Fruit fly (Drosophila melanogaster) whole organism, pupa: Measurements from ENCODE around the gene mRpL14.

ENCODE experiments used
- EcR ChIP-seq: fragments of 200-800 bp; sonication (Bioruptor generic); optimal IDR thresholded peaks from 3 replicates; lab custom pipeline; 2019; ENCODE audit warnings: missing biosample characterization, missing genetic modification characterization, mild to moderate bottlenecking, moderate library complexity, missing genetic modification reagents
- Ets98B ChIP-seq: fragments of 200-800 bp; sonication (Bioruptor generic); IDR thresholded peaks from 2 replicates; pipeline ENCODE4 v1.3.6; 2022; ENCODE audit warnings: missing biosample characterization, missing genetic modification characterization
- Pif1A ChIP-seq: fragments of 200-800 bp; sonication (Bioruptor generic); optimal IDR thresholded peaks from 3 replicates; lab custom pipeline; 2016; ENCODE audit warnings: missing biosample characterization, missing genetic modification characterization

dm6 chrX:2302875-2303274 lies 41.6 kb downstream of the mRpL14 start:
- TF ChIP-seq EcR (no peak), Ets98B (no peak), Pif1A (GFP tag; lab: Kevin White, UChicago) (no peak)
